Fruit fly (Drosophila melanogaster): ENCODE results near the gene CG33995.

CG33995 gene

dm6 chr2L:5042076-5042475, 994 bp upstream of the CG33995 start (continued):
- TF ChIP-seq fd96Cb (tag; optimal IDR thresholded peaks at IDR 0.05) (peak; percentile 33), CG2120 (GFP tag; optimal IDR thresholded peaks at IDR 0.05) (peak; percentile 16), CG16863 (GFP tag; optimal IDR thresholded peaks at IDR 0.05) (peak; percentile 9), lola (GFP tag; optimal IDR thresholded peaks at IDR 0.05) (peak in 1 of 3 experiments; percentile 57), dmrt11E (tag; optimal IDR thresholded peaks at IDR 0.05) (peak; percentile 62), CG17385 (GFP tag; optimal IDR thresholded peaks at IDR 0.05) (peak; percentile 27), CG33557 (GFP tag; optimal IDR thresholded peaks at IDR 0.05) (peak; percentile 29), CG2889 (GFP tag; IDR thresholded peaks at IDR 0.05) (no peak), fu2 (GFP tag; optimal IDR thresholded peaks at IDR 0.05) (no peak), CG17361 (GFP tag; IDR thresholded peaks at IDR 0.05) (peak; percentile 53; the same call in 2 of the 3 replicates), CG10267 (tag; optimal IDR thresholded peaks at IDR 0.05) (peak; percentile 36), CG8290 (GFP tag; optimal IDR thresholded peaks at IDR 0.05) (no peak), CG8290 (tag; optimal IDR thresholded peaks at IDR 0.05) (no peak), onecut (GFP tag; IDR thresholded peaks at IDR 0.05) (no peak), CG11696 (GFP tag; IDR thresholded peaks at IDR 0.05) (peak; percentile 88), CG8924 (tag; optimal IDR thresholded peaks at IDR 0.05) (peak; percentile 27), Oli (tag; optimal IDR thresholded peaks at IDR 0.05) (peak; percentile 36), Abd-B (GFP tag; optimal IDR thresholded peaks at IDR 0.05) (no peak), CG18262 (tag; optimal IDR thresholded peaks at IDR 0.05) (peak; percentile 68), ind (GFP tag; optimal IDR thresholded peaks at IDR 0.05) (peak; percentile 11), lmd (GFP tag; IDR thresholded peaks at IDR 0.05) (no peak), prd (optimal IDR thresholded peaks at IDR 0.05) (no peak), prd (GFP tag; IDR thresholded peaks at IDR 0.05) (peak; percentile 47; the same call in 2 of the 3 replicates), CG10979 (tag; optimal IDR thresholded peaks at IDR 0.05) (peak; percentile 58), CG30403 (GFP tag; optimal IDR thresholded peaks at IDR 0.05) (peak; percentile 4), Blimp-1 (GFP tag; optimal IDR thresholded peaks at IDR 0.05) (no peak), PHDP (tag; optimal IDR thresholded peaks at IDR 0.05) (peak; percentile 42), CG7963 (GFP tag; IDR thresholded peaks at IDR 0.05; ENCODE audit: partially characterized antibody) (no peak), pita (GFP tag; optimal IDR thresholded peaks at IDR 0.05) (no peak), CG31441 (GFP tag; IDR thresholded peaks at IDR 0.05) (peak; percentile 41; the same call in 1 of the 2 replicates), CG15696 (tag; optimal IDR thresholded peaks at IDR 0.05) (peak; percentile 55), CG1602 (GFP tag; optimal IDR thresholded peaks at IDR 0.05) (peak; percentile 17), CG18764 (GFP tag; optimal IDR thresholded peaks at IDR 0.05) (peak; percentile 25), Hr51 (GFP tag; optimal IDR thresholded peaks at IDR 0.05) (peak in 1 of 2 experiments; percentile 40), chn (GFP tag; optimal IDR thresholded peaks at IDR 0.05) (no peak), Hr3 (GFP tag; optimal IDR thresholded peaks at IDR 0.05) (no peak), tgo (GFP tag; IDR thresholded peaks at IDR 0.05) (no peak), CG2712 (tag; optimal IDR thresholded peaks at IDR 0.05) (peak; percentile 60), nmo (GFP tag; optimal IDR thresholded peaks at IDR 0.05) (peak; percentile 27), Fer1 (GFP tag; optimal IDR thresholded peaks at IDR 0.05) (peak; percentile 0), CG13424 (tag; optimal IDR thresholded peaks at IDR 0.05) (peak; percentile 36), CG10959 (GFP tag; IDR thresholded peaks at IDR 0.05) (no peak), sens (GFP tag) (peak; percentile 88), Nf-YB (GFP tag; optimal IDR thresholded peaks at IDR 0.05) (peak; percentile 1), br (optimal IDR thresholded peaks at IDR 0.05) (no peak), CG6689 (GFP tag; IDR thresholded peaks at IDR 0.05) (0 out of 2 replicates have a peak, but pooled peaks have one; percentile 32), ken (GFP tag; IDR thresholded peaks at IDR 0.05) (peak; percentile 32; the same call in 1 of the 3 replicates), CG17328 (GFP tag; IDR thresholded peaks at IDR 0.05) (peak; percentile 30; the same call in 1 of the 2 replicates), dmrt99B (tag; optimal IDR thresholded peaks at IDR 0.05) (peak; percentile 37), CoRest (tag; optimal IDR thresholded peaks at IDR 0.05) (peak; percentile 54), Pdp1 (GFP tag; optimal IDR thresholded peaks at IDR 0.05) (peak in 1 of 2 experiments; percentile 6)

All from whole organism, embryonic.